Worm (Caenorhabditis elegans) whole organism, mixed stage, embryonic: ENCODE measurements around the gene R11D1.1.

Experiments used
- blmp-1 ChIP-seq: fragments of 150-350 bp; optimal IDR thresholded peaks from 2 replicates; lab custom pipeline; 2014; ENCODE audit warnings: missing biosample characterization, missing genetic modification characterization
- drap-1 ChIP-seq: fragments of 200-800 bp; sonication (Bioruptor generic); optimal IDR thresholded peaks from 3 replicates; lab custom pipeline; 2018; ENCODE audit warnings: mild to moderate bottlenecking, missing genetic modification characterization, missing compliant biosample characterization
- elt-1 ChIP-seq: sonication (generic microtip); optimal IDR thresholded peaks from 2 replicates; lab custom pipeline; 2017; ENCODE audit warnings: missing genetic modification characterization, mild to moderate bottlenecking, missing compliant biosample characterization, antibody characterized with exemption, moderate library complexity, borderline replicate concordance; ENCODE audit not compliant: insufficient read depth
- elt-3 ChIP-seq: fragments of 150-350 bp; optimal IDR thresholded peaks from 2 replicates; lab custom pipeline; 2014; ENCODE audit warnings: missing biosample characterization, missing genetic modification characterization
- hlh-1 ChIP-seq: fragments of 150-350 bp; optimal IDR thresholded peaks from 2 replicates; lab custom pipeline; 2014; ENCODE audit warnings: missing biosample characterization, missing genetic modification reagents, missing genetic modification characterization
- lin-13 ChIP-seq: fragments of 150-350 bp; optimal IDR thresholded peaks from 2 replicates; lab custom pipeline; 2014; ENCODE audit warnings: missing biosample characterization, missing genetic modification characterization
- mls-2 ChIP-seq: sonication (generic microtip); optimal IDR thresholded peaks from 2 replicates; lab custom pipeline; 2016; ENCODE audit warnings: mild to moderate bottlenecking, missing genetic modification characterization, moderate library complexity, missing compliant biosample characterization
- nhr-28 ChIP-seq: fragments of 150-350 bp; optimal IDR thresholded peaks from 2 replicates; lab custom pipeline; 2014; ENCODE audit warnings: missing biosample characterization, missing genetic modification characterization
- unc-62 ChIP-seq: fragments of 150-350 bp; optimal IDR thresholded peaks from 2 replicates; lab custom pipeline; 2014; ENCODE audit warnings: missing biosample characterization, missing genetic modification reagents, missing genetic modification characterization
- ztf-11 ChIP-seq: fragments of 150-350 bp; optimal IDR thresholded peaks from 2 replicates; lab custom pipeline; 2014; ENCODE audit warnings: missing biosample characterization, missing genetic modification characterization

DNA sequence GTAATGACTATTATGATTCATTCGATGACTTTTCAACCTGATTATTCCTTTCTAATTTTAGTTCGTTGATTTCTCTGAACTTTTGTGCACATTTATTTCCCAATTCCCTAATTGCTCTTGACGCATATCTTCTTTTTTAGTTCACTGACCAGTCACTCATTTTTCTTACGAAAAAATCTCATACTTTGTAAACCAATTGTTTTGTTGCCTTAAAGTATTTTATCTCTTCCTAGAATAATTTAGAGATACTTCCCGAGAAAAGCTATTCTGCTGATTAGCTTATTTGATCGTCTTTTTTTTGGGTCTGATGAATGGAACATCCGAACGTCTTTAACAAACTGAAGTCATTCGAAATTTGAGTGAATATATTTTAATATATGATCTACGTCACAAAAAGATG lies 24.9 kb upstream of the R11D1.1 start:
- TF ChIP-seq ztf-11 (tag; lab: Kevin White, UChicago) (no peak), drap-1 (GFP tag; lab: Kevin White, UChicago) (no peak), unc-62 (GFP tag; lab: Kevin White, UChicago) (no peak), elt-3 (no peak), elt-1 (no peak), hlh-1 (tag; lab: Kevin White, UChicago) (no peak), mls-2 (tag; lab: Kevin White, UChicago) (no peak), blmp-1 (tag; lab: Kevin White, UChicago) (no peak), lin-13 (no peak), nhr-28 (no peak)
